Worm (Caenorhabditis elegans): ENCODE results near the gene C44B7.11.

ce11 chrII:6858201-6858600, 39.1 kb downstream of the C44B7.11 start, which contains the start of gene dnj-5:
- TF ChIP-seq zip-4 (GFP tag; optimal IDR thresholded peaks at IDR 0.05), result no peak
- no peak for TF ChIP-seq unc-30 (tag; optimal IDR thresholded peaks at IDR 0.05)
- no peak for TF ChIP-seq lin-39 (tag; optimal IDR thresholded peaks at IDR 0.05)
- TF ChIP-seq pqm-1 (tag; optimal IDR thresholded peaks at IDR 0.05), result no peak
- TF ChIP-seq nhr-85 (tag), result no peak
- no peak for TF ChIP-seq lsy-2 (tag; optimal IDR thresholded peaks at IDR 0.05)
- TF ChIP-seq elt-2 (tag; optimal IDR thresholded peaks at IDR 0.05), result no peak
- TF ChIP-seq ceh-8 (GFP tag; optimal IDR thresholded peaks at IDR 0.05), result no peak
- TF ChIP-seq snpc-4 (tag; optimal IDR thresholded peaks at IDR 0.05), result no peak
